Worm (Caenorhabditis elegans) whole organism, early embryonic: Measurements from ENCODE around the gene rog-1.

Experiments used
- B0310.2 ChIP-seq: sonication (generic microtip); optimal IDR thresholded peaks from 2 replicates; lab custom pipeline; 2016; ENCODE audit warnings: mild to moderate bottlenecking, missing genetic modification characterization, missing compliant biosample characterization
- F13C5.2 ChIP-seq: sonication (generic microtip); optimal IDR thresholded peaks from 2 replicates; lab custom pipeline; 2017; ENCODE audit warnings: mild to moderate bottlenecking, missing genetic modification characterization, inconsistent platforms, missing compliant biosample characterization
- aly-1 ChIP-seq: sonication (generic microtip); optimal IDR thresholded peaks from 2 replicates; lab custom pipeline; 2016; ENCODE audit warnings: missing genetic modification characterization, missing compliant biosample characterization
- ama-1 ChIP-seq: fragments of 150-350 bp; optimal IDR thresholded peaks from 2 replicates; lab custom pipeline; 2014
- ceh-13 ChIP-seq: fragments of 200-800 bp; sonication (Bioruptor generic); optimal IDR thresholded peaks from 2 replicates; lab custom pipeline; 2018; ENCODE audit warnings: mild to moderate bottlenecking, missing genetic modification characterization, missing compliant biosample characterization
- ceh-36 ChIP-seq: sonication (generic microtip); optimal IDR thresholded peaks from 2 replicates; lab custom pipeline; 2016; ENCODE audit warnings: missing genetic modification characterization, inconsistent platforms, missing compliant biosample characterization
- ets-7 ChIP-seq: sonication (generic microtip); optimal IDR thresholded peaks from 2 replicates; lab custom pipeline; 2016; ENCODE audit warnings: missing genotype, missing genetic modification characterization, missing compliant biosample characterization
- flt-1 ChIP-seq: fragments of 200-800 bp; sonication (Bioruptor generic); IDR thresholded peaks from 2 replicates; pipeline ENCODE4 v1.3.6; 2022; ENCODE audit warnings: missing genetic modification characterization, missing compliant biosample characterization
- hmbx-1 ChIP-seq: sonication (generic microtip); optimal IDR thresholded peaks from 2 replicates; lab custom pipeline; 2016; ENCODE audit warnings: mild to moderate bottlenecking, missing genetic modification characterization, missing compliant biosample characterization
- hmg-4 ChIP-seq: fragments of 200-800 bp; sonication (Bioruptor generic); optimal IDR thresholded peaks from 2 replicates; lab custom pipeline; 2018; ENCODE audit warnings: mild to moderate bottlenecking, missing genetic modification characterization, missing compliant biosample characterization
- hnd-1 ChIP-seq: sonication (generic microtip); optimal IDR thresholded peaks from 2 replicates; lab custom pipeline; 2016; ENCODE audit warnings: missing genetic modification characterization, missing compliant biosample characterization
- pes-1 ChIP-seq: fragments of 200-800 bp; sonication (Bioruptor generic); IDR thresholded peaks from 2 replicates; pipeline ENCODE4 v1.3.6; 2022; ENCODE audit warnings: missing genetic modification reagents, missing genetic modification characterization, missing compliant biosample characterization
- scrt-1 ChIP-seq: fragments of 200-800 bp; sonication (Bioruptor generic); IDR thresholded peaks from 2 replicates; pipeline ENCODE4 v1.3.6; 2022; ENCODE audit warnings: missing genetic modification characterization, missing compliant biosample characterization
- sea-1 ChIP-seq: fragments of 200-800 bp; sonication (Bioruptor generic); conservative IDR thresholded peaks from 2 replicates; pipeline ENCODE4 v1.3.6; 2022; ENCODE audit warnings: missing genetic modification characterization, missing compliant biosample characterization
- tbx-11 ChIP-seq: fragments of 200-800 bp; sonication (Bioruptor generic); IDR thresholded peaks from 2 replicates; pipeline ENCODE4 v1.3.6; 2022; ENCODE audit warnings: missing genetic modification characterization, missing compliant biosample characterization
- tbx-37 ChIP-seq: fragments of 200-800 bp; sonication (Bioruptor generic); conservative IDR thresholded peaks from 2 replicates; pipeline ENCODE4 v1.3.6; 2022; ENCODE audit warnings: missing genetic modification reagents, missing genetic modification characterization, missing compliant biosample characterization
- tra-4 ChIP-seq: sonication (generic microtip); optimal IDR thresholded peaks from 2 replicates; lab custom pipeline; 2017; ENCODE audit warnings: missing genetic modification characterization, missing compliant biosample characterization

rog-1 gene

ce11 chrII:1378259-1378658, 3.5 kb upstream of the rog-1 start, which contains the start of gene F54D12.10:
Gene F54D12.10 (minus strand): TSS chrII:1378359.
- TF ChIP-seq hmg-4 (GFP tag; lab: Kevin White, UChicago), result no peak

ce11 chrII:1376795-1377194, 2.0 kb upstream of the rog-1 start:
- no peak for TF ChIP-seq aly-1 (tag; lab: Kevin White, UChicago)
- no peak for TF ChIP-seq ets-7
- TF ChIP-seq hmbx-1 (tag; lab: Kevin White, UChicago), result no peak
- no peak for TF ChIP-seq tra-4 (tag; lab: Kevin White, UChicago)
- TF ChIP-seq hmg-4 (GFP tag; lab: Kevin White, UChicago), result no peak
- TF ChIP-seq pes-1, result no peak
- no peak for TF ChIP-seq ceh-13 (GFP tag; lab: Kevin White, UChicago)
- TF ChIP-seq ceh-36 (tag; lab: Kevin White, UChicago), result no peak
- no peak for TF ChIP-seq flt-1
- TF ChIP-seq tbx-11 (GFP tag; lab: Robert Waterston, UW), result no peak
- no peak for TF ChIP-seq tbx-37
- TF ChIP-seq B0310.2 (tag; lab: Kevin White, UChicago), result no peak

ce11 chrII:1375627-1376026, 838 bp upstream of the rog-1 start:
- TF ChIP-seq tra-4 (tag; lab: Kevin White, UChicago), result no peak
- no peak for TF ChIP-seq ama-1 (lab: Kevin White, UChicago)
- TF ChIP-seq hnd-1 (tag; lab: Kevin White, UChicago), result no peak
- no peak for TF ChIP-seq ceh-36 (tag; lab: Kevin White, UChicago)
- no peak for TF ChIP-seq F13C5.2 (tag; lab: Kevin White, UChicago)
- TF ChIP-seq tbx-11 (GFP tag; lab: Robert Waterston, UW), result no peak
- no peak for TF ChIP-seq ets-7
- no peak for TF ChIP-seq sea-1 (GFP tag; lab: Robert Waterston, UW)
- no peak for TF ChIP-seq hmbx-1 (tag; lab: Kevin White, UChicago)
- no peak for TF ChIP-seq scrt-1 (GFP tag; lab: Robert Waterston, UW)
- TF ChIP-seq flt-1, result no peak
- no peak for TF ChIP-seq hmg-4 (GFP tag; lab: Kevin White, UChicago)
- TF ChIP-seq aly-1 (tag; lab: Kevin White, UChicago), result no peak
- no peak for TF ChIP-seq B0310.2 (tag; lab: Kevin White, UChicago)

- TF ChIP-seq hmbx-1 (tag; lab: Kevin White, UChicago) (no peak), tra-4 (tag; lab: Kevin White, UChicago) (no peak), tbx-37 (no peak), flt-1 (no peak)
Measured at ce11 chrII:1374486-1374885, 303 bp downstream of the rog-1 start.

- TF ChIP-seq tra-4 (tag; lab: Kevin White, UChicago) (no peak), hmg-4 (GFP tag; lab: Kevin White, UChicago) (no peak), flt-1 (no peak), tbx-11 (GFP tag; lab: Robert Waterston, UW) (no peak), ceh-36 (tag; lab: Kevin White, UChicago) (no peak), hnd-1 (tag; lab: Kevin White, UChicago) (no peak), pes-1 (no peak), hmbx-1 (tag; lab: Kevin White, UChicago) (no peak), B0310.2 (tag; lab: Kevin White, UChicago) (no peak), aly-1 (tag; lab: Kevin White, UChicago) (no peak), sea-1 (GFP tag; lab: Robert Waterston, UW) (no peak), scrt-1 (GFP tag; lab: Robert Waterston, UW) (no peak)
Measured at ce11 chrII:1372966-1373365, 1.8 kb downstream of the rog-1 start.

- no peak for TF ChIP-seq sea-1 (GFP tag; lab: Robert Waterston, UW)
- TF ChIP-seq tbx-37, result no peak
- TF ChIP-seq hmbx-1 (tag; lab: Kevin White, UChicago), result no peak
- TF ChIP-seq pes-1, result no peak
- no peak for TF ChIP-seq ets-7
- no peak for TF ChIP-seq tbx-11 (GFP tag; lab: Robert Waterston, UW)
- TF ChIP-seq hmg-4 (GFP tag; lab: Kevin White, UChicago), result no peak
- no peak for TF ChIP-seq B0310.2 (tag; lab: Kevin White, UChicago)
- no peak for TF ChIP-seq flt-1
- TF ChIP-seq tra-4 (tag; lab: Kevin White, UChicago), result no peak
- TF ChIP-seq scrt-1 (GFP tag; lab: Robert Waterston, UW), result no peak
- TF ChIP-seq hnd-1 (tag; lab: Kevin White, UChicago), result no peak
Measured at ce11 chrII:1372138-1372537, 2.7 kb downstream of the rog-1 start.

ce11 chrII:1371533-1371932, 3.3 kb downstream of the rog-1 start:
- TF ChIP-seq flt-1 (no peak), sea-1 (GFP tag; lab: Robert Waterston, UW) (no peak)

ce11 chrII:1369322-1369721, 5.5 kb downstream of the rog-1 start:
- no peak for TF ChIP-seq ceh-13 (GFP tag; lab: Kevin White, UChicago)
- no peak for TF ChIP-seq hmbx-1 (tag; lab: Kevin White, UChicago)
- TF ChIP-seq sea-1 (GFP tag; lab: Robert Waterston, UW), result no peak
- no peak for TF ChIP-seq pes-1
- TF ChIP-seq tbx-11 (GFP tag; lab: Robert Waterston, UW), result no peak
- no peak for TF ChIP-seq ama-1 (lab: Kevin White, UChicago)
- no peak for TF ChIP-seq hnd-1 (tag; lab: Kevin White, UChicago)
- TF ChIP-seq scrt-1 (GFP tag; lab: Robert Waterston, UW), result no peak
- no peak for TF ChIP-seq ceh-36 (tag; lab: Kevin White, UChicago)
- TF ChIP-seq ets-7, result no peak
- TF ChIP-seq flt-1, result no peak
- TF ChIP-seq B0310.2 (tag; lab: Kevin White, UChicago), result no peak
- no peak for TF ChIP-seq aly-1 (tag; lab: Kevin White, UChicago)
- TF ChIP-seq tbx-37, result no peak
- no peak for TF ChIP-seq tra-4 (tag; lab: Kevin White, UChicago)
- no peak for TF ChIP-seq F13C5.2 (tag; lab: Kevin White, UChicago)
- no peak for TF ChIP-seq hmg-4 (GFP tag; lab: Kevin White, UChicago)
